Worm (Caenorhabditis elegans) whole organism, L4 larva: ENCODE data around the gene che-6.

Source experiments
- F10B5.3 ChIP-seq: sonication (generic microtip); optimal IDR thresholded peaks from 2 replicates; lab custom pipeline; 2016; ENCODE audit warnings: mild to moderate bottlenecking, missing genetic modification characterization, missing compliant biosample characterization
- F26F4.8 ChIP-seq: fragments of 200-800 bp; sonication (Bioruptor generic); conservative IDR thresholded peaks from 2 replicates; pipeline ENCODE4 v1.3.6; 2022; ENCODE audit warnings: missing genetic modification characterization, missing compliant biosample characterization
- F37D6.2 ChIP-seq: sonication (generic microtip); optimal IDR thresholded peaks from 2 replicates; lab custom pipeline; 2016; ENCODE audit warnings: mild to moderate bottlenecking, missing genetic modification characterization, missing compliant biosample characterization
- Y75B8A.6 ChIP-seq: fragments of 200-800 bp; sonication (Bioruptor generic); IDR thresholded peaks from 2 replicates; pipeline ENCODE4 v1.3.6; 2022; ENCODE audit warnings: missing genetic modification reagents, missing genetic modification characterization, missing compliant biosample characterization
- ZK337.2 ChIP-seq: fragments of 200-800 bp; sonication (Bioruptor generic); IDR thresholded peaks from 2 replicates; pipeline ENCODE4 v1.3.6; 2022; ENCODE audit warnings: missing genetic modification reagents, missing genetic modification characterization, missing compliant biosample characterization
- aha-1 ChIP-seq: fragments of 150-350 bp; peaks from one replicate; lab custom pipeline; 2014; ENCODE audit warnings: missing biosample characterization, missing genetic modification characterization
- aly-2 ChIP-seq: sonication (generic microtip); optimal IDR thresholded peaks from 2 replicates; lab custom pipeline; 2018; ENCODE audit warnings: missing biosample characterization, missing genetic modification characterization
- attf-4 ChIP-seq: sonication (generic microtip); optimal IDR thresholded peaks from 3 replicates; lab custom pipeline; 2017; ENCODE audit warnings: missing biosample characterization, missing genetic modification characterization
- ceh-32 ChIP-seq: sonication (generic microtip); optimal IDR thresholded peaks from 2 replicates; lab custom pipeline; 2016; ENCODE audit warnings: mild to moderate bottlenecking, missing genetic modification characterization, missing compliant biosample characterization; ENCODE audit not compliant: poor library complexity
- ceh-44 ChIP-seq: fragments of 200-800 bp; sonication (Bioruptor generic); IDR thresholded peaks from 2 replicates; pipeline ENCODE4 v1.3.6; 2022; ENCODE audit warnings: missing genetic modification reagents, missing genetic modification characterization, missing compliant biosample characterization
- ceh-82 ChIP-seq: sonication (generic microtip); optimal IDR thresholded peaks from 2 replicates; lab custom pipeline; 2017; ENCODE audit warnings: missing biosample characterization, missing genetic modification characterization
- cey-2 ChIP-seq: sonication (generic microtip); optimal IDR thresholded peaks from 3 replicates; lab custom pipeline; 2017; ENCODE audit warnings: missing genetic modification characterization, mild to moderate bottlenecking, missing compliant biosample characterization, antibody characterized with exemption, borderline replicate concordance; ENCODE audit not compliant: insufficient read depth
- dmd-8 ChIP-seq: fragments of 200-800 bp; sonication (Bioruptor generic); IDR thresholded peaks from 2 replicates; pipeline ENCODE4 v1.3.6; 2022; ENCODE audit warnings: missing genetic modification characterization, missing compliant biosample characterization
- dmd-9 ChIP-seq: fragments of 200-800 bp; sonication (Bioruptor generic); IDR thresholded peaks from 2 replicates; pipeline ENCODE4 v1.3.6; 2022; ENCODE audit warnings: missing genetic modification reagents, missing genetic modification characterization, missing compliant biosample characterization
- egl-27 ChIP-seq: sonication (generic microtip); optimal IDR thresholded peaks from 3 replicates; lab custom pipeline; 2017; ENCODE audit warnings: missing biosample characterization, missing genetic modification reagents, missing genetic modification characterization
- egl-43 ChIP-seq: fragments of 200-800 bp; sonication (Bioruptor generic); IDR thresholded peaks from 2 replicates; pipeline ENCODE4 v1.3.6; 2022; ENCODE audit warnings: missing genetic modification reagents, missing genetic modification characterization, missing compliant biosample characterization
- fos-1 ChIP-seq: fragments of 150-350 bp; optimal IDR thresholded peaks from 2 replicates; lab custom pipeline; 2014; ENCODE audit warnings: missing biosample characterization, missing genetic modification characterization
- hlh-11 ChIP-seq: fragments of 200-800 bp; sonication (Bioruptor generic); optimal IDR thresholded peaks from 2 replicates; lab custom pipeline; 2018; ENCODE audit warnings: mild to moderate bottlenecking, missing genetic modification characterization, missing compliant biosample characterization
- hlh-30 ChIP-seq: sonication (generic microtip); optimal IDR thresholded peaks from 2 replicates; lab custom pipeline; 2017; ENCODE audit warnings: antibody characterized with exemption, mild to moderate bottlenecking, missing genetic modification characterization, missing compliant biosample characterization; ENCODE audit not compliant: insufficient read depth
- lin-39 ChIP-seq: fragments of 150-350 bp; optimal IDR thresholded peaks from 2 replicates; lab custom pipeline; 2014; ENCODE audit warnings: missing biosample characterization, missing genetic modification reagents, missing genetic modification characterization
- madf-5 ChIP-seq, 2 experiments: fragments of 200-800 bp; sonication (Bioruptor generic); IDR thresholded peaks; 2 replicates each; pipeline ENCODE4 v1.3.6; 2022; ENCODE audit warnings: missing compliant biosample characterization in 2 of 2, missing genetic modification characterization in 2 of 2
- mdl-1 ChIP-seq, 2 experiments: fragments of 150-350 bp in 1 of 2; sonication (generic microtip) in 1 of 2; optimal IDR thresholded peaks; 2 replicates each; lab custom pipeline; 2014 to 2017; ENCODE audit warnings: missing biosample characterization in 2 of 2, missing genetic modification characterization in 2 of 2
- mxl-3 ChIP-seq: fragments of 200-800 bp; sonication (Bioruptor generic); optimal IDR thresholded peaks from 2 replicates; lab custom pipeline; 2018; ENCODE audit warnings: mild to moderate bottlenecking, missing genetic modification characterization, missing compliant biosample characterization
- nhr-237 ChIP-seq: sonication (generic microtip); optimal IDR thresholded peaks from 2 replicates; lab custom pipeline; 2017; ENCODE audit warnings: missing biosample characterization, missing genetic modification characterization
- nhr-25 ChIP-seq: sonication (generic microtip); optimal IDR thresholded peaks from 2 replicates; lab custom pipeline; 2017; ENCODE audit warnings: missing genetic modification characterization, mild to moderate bottlenecking, missing compliant biosample characterization, antibody characterized with exemption, moderate library complexity, borderline replicate concordance; ENCODE audit not compliant: insufficient read depth
- nhr-42 ChIP-seq: fragments of 200-800 bp; sonication (Bioruptor generic); IDR thresholded peaks from 2 replicates; pipeline ENCODE4 v1.3.6; 2022; ENCODE audit warnings: missing genetic modification characterization, missing compliant biosample characterization
- pha-4 ChIP-seq, 2 experiments: fragments of 150-350 bp in 1 of 2; fragments of 200-800 bp in 1 of 2; sonication (Bioruptor generic) in 1 of 2; IDR thresholded peaks in 1 of 2; optimal IDR thresholded peaks in 1 of 2; 2 replicates each; pipeline versions ENCODE4 v1.3.6 to Lab custom; 2014 to 2022; ENCODE audit warnings: missing genetic modification characterization in 2 of 2, missing genetic modification reagents in 2 of 2, missing biosample characterization in 1 of 2, missing compliant biosample characterization in 1 of 2
- rbr-2 ChIP-seq: sonication (generic microtip); optimal IDR thresholded peaks from 2 replicates; lab custom pipeline; 2016; ENCODE audit warnings: missing genotype, missing genetic modification characterization, missing compliant biosample characterization
- set-16 ChIP-seq: fragments of 200-800 bp; sonication (Bioruptor generic); IDR thresholded peaks from 2 replicates; pipeline ENCODE4 v1.3.6; 2022; ENCODE audit warnings: missing genetic modification reagents, missing genetic modification characterization, missing compliant biosample characterization
- snpc-4 ChIP-seq: fragments of 150-350 bp; optimal IDR thresholded peaks from 2 replicates; lab custom pipeline; 2014; ENCODE audit warnings: missing biosample characterization, missing genetic modification characterization
- spr-1 ChIP-seq: sonication (generic microtip); optimal IDR thresholded peaks from 2 replicates; lab custom pipeline; 2016; ENCODE audit warnings: mild to moderate bottlenecking, missing genetic modification characterization, missing compliant biosample characterization
- spr-3 ChIP-seq: fragments of 200-800 bp; sonication (Bioruptor generic); optimal IDR thresholded peaks from 2 replicates; lab custom pipeline; 2018; ENCODE audit warnings: mild to moderate bottlenecking, missing genetic modification characterization, missing compliant biosample characterization
- tra-1 ChIP-seq: fragments of 200-800 bp; sonication (Bioruptor generic); IDR thresholded peaks from 2 replicates; pipeline ENCODE4 v1.3.6; 2022; ENCODE audit warnings: missing genetic modification reagents, missing genetic modification characterization, missing compliant biosample characterization
- zag-1 ChIP-seq: fragments of 150-350 bp; optimal IDR thresholded peaks from 2 replicates; lab custom pipeline; 2014; ENCODE audit warnings: missing biosample characterization, missing genetic modification characterization
- ztf-11 ChIP-seq: fragments of 150-350 bp; optimal IDR thresholded peaks from 2 replicates; lab custom pipeline; 2014; ENCODE audit warnings: missing biosample characterization, missing genetic modification characterization
- ztf-7 ChIP-seq: fragments of 150-350 bp; optimal IDR thresholded peaks from 2 replicates; lab custom pipeline; 2014; ENCODE audit warnings: missing biosample characterization, missing genetic modification characterization

che-6 gene

ce11 chrIV:2106708-2107107 lies 4.5 kb downstream of the che-6 start:
- TF ChIP-seq F26F4.8 (GFP tag; lab: Robert Waterston, UW) (0 out of 2 replicates have a peak, but pooled peaks have one; percentile 9), nhr-237 (tag; lab: Kevin White, UChicago) (no peak), aly-2 (no peak), egl-43 (GFP tag; lab: Robert Waterston, UW) (peak; percentile 53; the same call in 1 of the 2 replicates), snpc-4 (no peak), fos-1 (tag; lab: Kevin White, UChicago) (no peak), dmd-8 (GFP tag; lab: Robert Waterston, UW) (peak; percentile 26; the same call in 1 of the 2 replicates), tra-1 (no peak), nhr-42 (GFP tag; lab: Robert Waterston, UW) (no peak), zag-1 (tag; lab: Kevin White, UChicago) (no peak), mxl-3 (no peak), rbr-2 (tag; lab: Kevin White, UChicago) (no peak), pha-4 (GFP tag; IDR thresholded peaks at IDR 0.05; lab: Robert Waterston, UW) (no peak), pha-4 (tag; optimal IDR thresholded peaks at IDR 0.05; lab: Kevin White, UChicago) (no peak), mdl-1 (tag; optimal IDR thresholded peaks at IDR 0.05; lab: Kevin White, UChicago) (no peak), madf-5 (GFP tag; IDR thresholded peaks at IDR 0.05; lab: Robert Waterston, UW) (0 out of 4 replicates have a peak, but pooled peaks of 1 of the 2 experiments have one; percentile 13), ztf-11 (no peak), ceh-32 (tag; lab: Kevin White, UChicago) (no peak), F37D6.2 (tag; lab: Kevin White, UChicago) (no peak), set-16 (peak; percentile 26)

- no peak for TF ChIP-seq ceh-82 (tag; lab: Kevin White, UChicago)
- TF ChIP-seq attf-4 (tag; lab: Kevin White, UChicago) = no peak
- no peak for TF ChIP-seq ceh-44
- no peak for TF ChIP-seq Y75B8A.6 (GFP tag; lab: Robert Waterston, UW)
- TF ChIP-seq spr-1 = no peak
- no peak for TF ChIP-seq set-16
These were observed 8.4 kb downstream of the che-6 start, which contains the start of gene C23H5.15 for ce11 chrIV:2102793-2103192. Gene C23H5.15, minus strand, starts transcription at chrIV:2102893.

ce11 chrIV:2099771-2100170 lies 11.4 kb downstream of the che-6 start, which contains the start of gene C23H5.11:
Gene C23H5.11, minus strand, starts transcription at chrIV:2099871.
- TF ChIP-seq mdl-1 (tag; optimal IDR thresholded peaks at IDR 0.05; lab: Kevin White, UChicago) (no peak), nhr-25 (tag; lab: Kevin White, UChicago) (no peak), tra-1 (no peak), hlh-11 (tag; lab: Kevin White, UChicago) (no peak), lin-39 (tag; lab: Kevin White, UChicago) (no peak), aha-1 (tag; lab: Kevin White, UChicago) (peak; percentile 73), cey-2 (tag; lab: Kevin White, UChicago) (no peak), hlh-30 (no peak)

- TF ChIP-seq set-16 (no peak), snpc-4 (no peak), spr-3 (GFP tag; lab: Kevin White, UChicago) (no peak), F10B5.3 (tag; lab: Kevin White, UChicago) (no peak), ZK337.2 (GFP tag; lab: Robert Waterston, UW) (no peak), egl-27 (tag; lab: Kevin White, UChicago) (no peak), ztf-7 (tag; lab: Kevin White, UChicago) (no peak), tra-1 (no peak), dmd-9 (GFP tag; lab: Robert Waterston, UW) (no peak)
These were observed 27.5 kb downstream of the che-6 start, which contains the start of gene mca-2 for ce11 chrIV:2083734-2084133. Gene mca-2, plus strand, starts transcription at chrIV:2084034.
